Fruit fly (Drosophila melanogaster) whole organism, embryonic: Measurements from ENCODE around the gene CHES-1-like.

Source experiments
- C15 ChIP-seq: fragments of 200-800 bp; sonication (Bioruptor generic); IDR thresholded peaks from 3 replicates; pipeline ENCODE4 v1.3.6; 2022; ENCODE audit warnings: missing biosample characterization, missing genetic modification characterization
- CG10462 ChIP-seq: fragments of 200-800 bp; sonication (Bioruptor generic); optimal IDR thresholded peaks from 2 replicates; lab custom pipeline; 2016; ENCODE audit warnings: missing biosample characterization, missing genetic modification characterization
- CG10565 ChIP-seq: fragments of 200-800 bp; sonication (Bioruptor generic); optimal IDR thresholded peaks from 3 replicates; lab custom pipeline; 2016; ENCODE audit warnings: missing biosample characterization, mild to moderate bottlenecking, missing genetic modification characterization
- CG10959 ChIP-seq: fragments of 200-800 bp; sonication (Bioruptor generic); IDR thresholded peaks from 2 replicates; pipeline ENCODE4 v1.3.6; 2022; ENCODE audit warnings: missing biosample characterization, missing genetic modification characterization
- CG12104 ChIP-seq: fragments of 200-800 bp; sonication (Bioruptor generic); optimal IDR thresholded peaks from 3 replicates; lab custom pipeline; 2016; ENCODE audit warnings: missing biosample characterization, missing genetic modification characterization
- CG12219 ChIP-seq: fragments of 200-800 bp; sonication (Bioruptor generic); optimal IDR thresholded peaks from 3 replicates; lab custom pipeline; 2018; ENCODE audit warnings: missing biosample characterization, mild to moderate bottlenecking, missing genetic modification characterization
- CG14014 ChIP-seq: fragments of 200-800 bp; sonication (Bioruptor generic); IDR thresholded peaks from 2 replicates; pipeline ENCODE4 v1.3.6; 2022; ENCODE audit warnings: missing biosample characterization, missing genetic modification characterization
- CG17829 ChIP-seq: fragments of 200-800 bp; optimal IDR thresholded peaks from 2 replicates; lab custom pipeline; 2019; ENCODE audit warnings: missing biosample characterization, mild to moderate bottlenecking, missing genetic modification characterization, moderate library complexity
- CG18599 ChIP-seq: fragments of 200-800 bp; sonication (Bioruptor generic); optimal IDR thresholded peaks from 3 replicates; lab custom pipeline; 2017; ENCODE audit warnings: missing biosample characterization, missing genetic modification characterization, mild to moderate bottlenecking, moderate library complexity, missing genetic modification reagents
- CG18619 ChIP-seq: fragments of 200-800 bp; sonication (Bioruptor generic); optimal IDR thresholded peaks from 3 replicates; lab custom pipeline; 2017; ENCODE audit warnings: missing biosample characterization, mild to moderate bottlenecking, missing genetic modification characterization
- CG2129 ChIP-seq: fragments of 200-800 bp; sonication (Bioruptor generic); IDR thresholded peaks from 2 replicates; pipeline ENCODE4 v1.3.6; 2022; ENCODE audit warnings: missing biosample characterization, missing genetic modification characterization; ENCODE audit not compliant: partially characterized antibody
- CG3163 ChIP-seq: fragments of 200-800 bp; sonication (Bioruptor generic); optimal IDR thresholded peaks from 3 replicates; lab custom pipeline; 2016; ENCODE audit warnings: missing biosample characterization, missing genetic modification characterization
- CG3726 ChIP-seq: fragments of 200-800 bp; sonication (Bioruptor generic); IDR thresholded peaks from 3 replicates; pipeline ENCODE4, ENCODE4 v1.3.6; 2022; ENCODE audit warnings: missing biosample characterization, missing genetic modification characterization
- CG3838 ChIP-seq: fragments of 200-800 bp; sonication (Bioruptor generic); optimal IDR thresholded peaks from 3 replicates; lab custom pipeline; 2016; ENCODE audit warnings: missing biosample characterization, missing genetic modification characterization
- CG4282 ChIP-seq: fragments of 200-800 bp; sonication (Bioruptor generic); optimal IDR thresholded peaks from 2 replicates; lab custom pipeline; 2016; ENCODE audit warnings: missing biosample characterization, missing genetic modification characterization
- CG4404 ChIP-seq: fragments of 200-800 bp; sonication (Bioruptor generic); IDR thresholded peaks from 2 replicates; pipeline ENCODE4 v1.3.6; 2022; ENCODE audit warnings: missing biosample characterization, missing genetic modification characterization
- CG6272 ChIP-seq: fragments of 200-800 bp; sonication (Bioruptor generic); IDR thresholded peaks from 2 replicates; pipeline ENCODE4 v1.3.6; 2022; ENCODE audit warnings: missing biosample characterization, missing genetic modification characterization
- CG6689 ChIP-seq: fragments of 200-800 bp; sonication (Bioruptor generic); IDR thresholded peaks from 2 replicates; pipeline ENCODE4 v1.3.6; 2022; ENCODE audit warnings: missing biosample characterization, missing genetic modification characterization
- CG8089 ChIP-seq: fragments of 200-800 bp; sonication (Bioruptor generic); optimal IDR thresholded peaks from 3 replicates; lab custom pipeline; 2016; ENCODE audit warnings: missing biosample characterization, missing genetic modification characterization
- CG8388 ChIP-seq: fragments of 200-800 bp; sonication (Bioruptor generic); optimal IDR thresholded peaks from 2 replicates; lab custom pipeline; 2019; ENCODE audit warnings: missing biosample characterization, mild to moderate bottlenecking, missing genetic modification characterization, moderate library complexity
- CoRest ChIP-seq: fragments of 200-800 bp; sonication (Bioruptor generic); optimal IDR thresholded peaks from 3 replicates; lab custom pipeline; 2018; ENCODE audit warnings: missing biosample characterization, mild to moderate bottlenecking, missing genetic modification characterization, moderate library complexity
- Ets65A ChIP-seq: fragments of 200-800 bp; sonication (Bioruptor generic); peaks from one replicate; lab custom pipeline; 2016; ENCODE audit warnings: missing biosample characterization, missing genetic modification characterization
- Kr ChIP-seq: fragments of 200-800 bp; sonication (Bioruptor generic); optimal IDR thresholded peaks from 2 replicates; lab custom pipeline; 2017; ENCODE audit warnings: missing biosample characterization, mild to moderate bottlenecking, missing genetic modification characterization
- Lhr ChIP-seq: fragments of 200-800 bp; sonication (Bioruptor generic); optimal IDR thresholded peaks from 3 replicates; lab custom pipeline; 2017; ENCODE audit warnings: mild to moderate bottlenecking, missing biosample characterization, missing genetic modification reagents, missing genetic modification characterization
- MTF-1 ChIP-seq: fragments of 200-800 bp; sonication (Bioruptor generic); optimal IDR thresholded peaks from 2 replicates; lab custom pipeline; 2018; ENCODE audit warnings: missing biosample characterization, mild to moderate bottlenecking, missing genetic modification characterization, borderline replicate concordance
- Meics ChIP-seq: fragments of 200-800 bp; sonication (Bioruptor generic); optimal IDR thresholded peaks from 2 replicates; lab custom pipeline; 2017; ENCODE audit warnings: missing biosample characterization, mild to moderate bottlenecking, missing genetic modification characterization
- Myb ChIP-seq: fragments of 200-800 bp; sonication (Bioruptor generic); optimal IDR thresholded peaks from 2 replicates; lab custom pipeline; 2016; ENCODE audit warnings: missing biosample characterization, missing genetic modification characterization
- NFAT ChIP-seq: fragments of 200-800 bp; sonication (Bioruptor generic); IDR thresholded peaks from 2 replicates; pipeline ENCODE4 v1.3.6; 2022; ENCODE audit warnings: missing biosample characterization, missing genetic modification characterization
- Rfx ChIP-seq: fragments of 200-800 bp; sonication (Bioruptor generic); IDR thresholded peaks from 2 replicates; pipeline ENCODE4 v1.3.6; 2022; ENCODE audit warnings: missing biosample characterization, missing genetic modification characterization
- bab2 ChIP-seq: fragments of 200-800 bp; sonication (Bioruptor generic); optimal IDR thresholded peaks from 2 replicates; lab custom pipeline; 2016; ENCODE audit warnings: missing biosample characterization, missing genetic modification characterization
- crol ChIP-seq: fragments of 200-800 bp; sonication (Bioruptor generic); IDR thresholded peaks from 2 replicates; pipeline ENCODE4 v1.3.6; 2022; ENCODE audit warnings: missing biosample characterization, missing genetic modification characterization
- crp ChIP-seq, 2 experiments: fragments of 200-800 bp; sonication (Bioruptor generic); optimal IDR thresholded peaks; 2 replicates in 1 of 2; 3 replicates in 1 of 2; lab custom pipeline; 2017; ENCODE audit warnings: missing biosample characterization in 2 of 2, missing genetic modification characterization in 2 of 2, mild to moderate bottlenecking in 1 of 2, moderate library complexity in 1 of 2
- exex ChIP-seq: fragments of 200-800 bp; sonication (Bioruptor generic); optimal IDR thresholded peaks from 4 replicates; lab custom pipeline; 2018; ENCODE audit warnings: missing biosample characterization, mild to moderate bottlenecking, missing genetic modification characterization, moderate library complexity
- gce ChIP-seq: fragments of 200-800 bp; sonication (Bioruptor generic); IDR thresholded peaks from 3 replicates; pipeline ENCODE4 v1.3.6; 2022; ENCODE audit warnings: missing biosample characterization, missing genetic modification characterization
- gem ChIP-seq: fragments of 200-800 bp; sonication (Bioruptor generic); optimal IDR thresholded peaks from 2 replicates; lab custom pipeline; 2019; ENCODE audit warnings: missing biosample characterization, mild to moderate bottlenecking, missing genetic modification characterization, moderate library complexity
- kah ChIP-seq: fragments of 200-800 bp; sonication (Bioruptor generic); optimal IDR thresholded peaks from 2 replicates; lab custom pipeline; 2018; ENCODE audit warnings: missing biosample characterization, mild to moderate bottlenecking, missing genetic modification characterization
- odd ChIP-seq: fragments of 200-800 bp; sonication (Bioruptor generic); optimal IDR thresholded peaks from 2 replicates; lab custom pipeline; 2017; ENCODE audit warnings: missing biosample characterization, mild to moderate bottlenecking, missing genetic modification characterization
- slbo ChIP-seq: fragments of 200-800 bp; sonication (Bioruptor generic); IDR thresholded peaks from 2 replicates; pipeline ENCODE4 v1.3.6; 2022; ENCODE audit warnings: missing biosample characterization, missing genetic modification characterization
- so ChIP-seq: fragments of 200-800 bp; sonication (Bioruptor generic); IDR thresholded peaks from 3 replicates; pipeline ENCODE4 v1.3.6; 2022; ENCODE audit warnings: missing biosample characterization, missing genetic modification characterization
- sug ChIP-seq: fragments of 200-800 bp; optimal IDR thresholded peaks from 2 replicates; lab custom pipeline; 2019; ENCODE audit warnings: missing biosample characterization, mild to moderate bottlenecking, missing genetic modification characterization, moderate library complexity
- tgo ChIP-seq: fragments of 200-800 bp; sonication (Bioruptor generic); IDR thresholded peaks from 3 replicates; pipeline ENCODE4 v1.3.6; 2022; ENCODE audit warnings: missing biosample characterization, missing genetic modification characterization
- toy ChIP-seq: fragments of 200-800 bp; sonication (Bioruptor generic); IDR thresholded peaks from 2 replicates; pipeline ENCODE4 v1.3.6; 2022; ENCODE audit warnings: missing biosample characterization, missing genetic modification characterization
- tup ChIP-seq: fragments of 200-800 bp; sonication (Bioruptor generic); optimal IDR thresholded peaks from 2 replicates; lab custom pipeline; 2016; ENCODE audit warnings: missing biosample characterization, mild to moderate bottlenecking, missing genetic modification characterization, moderate library complexity
- twi ChIP-seq: fragments of 200-800 bp; optimal IDR thresholded peaks from 2 replicates; lab custom pipeline; 2019; ENCODE audit warnings: missing biosample characterization, mild to moderate bottlenecking, missing genetic modification characterization, moderate library complexity
- wdn ChIP-seq: fragments of 200-800 bp; sonication (Bioruptor generic); IDR thresholded peaks from 2 replicates; pipeline ENCODE4 v1.3.6; 2022; ENCODE audit warnings: missing biosample characterization, missing genetic modification characterization

CHES-1-like gene

DNA sequence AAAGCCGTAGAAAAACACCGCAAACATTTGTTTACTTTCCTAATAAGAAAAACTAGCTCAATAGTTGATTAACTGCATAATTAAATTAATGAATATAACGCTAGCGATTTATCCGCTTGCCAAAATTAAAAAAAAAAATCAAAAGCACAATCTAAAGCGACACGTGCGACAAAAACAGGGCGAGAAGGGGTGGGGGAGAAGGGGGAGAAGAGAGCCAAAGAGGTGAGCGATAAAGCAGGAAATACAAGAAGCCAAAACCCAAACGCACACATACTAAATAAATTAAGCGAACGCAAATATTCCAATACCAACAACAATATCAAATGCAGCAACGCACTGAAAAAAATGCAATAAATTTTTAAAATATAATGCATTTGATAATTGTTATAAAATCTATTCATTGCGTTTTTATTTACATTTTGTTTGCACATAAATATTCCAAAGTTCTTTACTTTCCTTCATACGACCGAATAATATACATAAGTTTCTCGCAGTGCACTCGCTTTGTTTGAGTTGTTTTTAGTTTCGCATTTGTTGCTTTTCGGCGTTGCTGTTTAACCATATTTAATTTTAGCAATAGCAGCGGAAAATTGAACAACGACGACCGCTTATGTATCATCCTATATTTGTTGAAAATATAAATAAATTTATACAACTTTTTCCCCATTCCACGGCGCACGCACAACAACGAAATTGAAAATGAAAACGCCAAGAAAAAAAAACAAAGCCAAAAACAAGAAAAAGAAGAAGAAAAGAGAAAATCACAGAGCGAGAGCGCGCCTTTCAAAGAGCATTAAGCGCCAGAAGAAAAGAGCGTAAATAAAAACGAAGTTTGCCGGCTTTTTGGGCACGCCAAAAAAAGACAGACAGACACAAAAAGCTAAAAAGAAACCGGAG, 10.9 kb downstream of the CHES-1-like start (continued):
- TF ChIP-seq sug: peak; percentile 90
- TF ChIP-seq Meics: peak; percentile 97
- peak; percentile 96 for TF ChIP-seq CG14014 (GFP tag; lab: Robert Waterston, UW)
- peak; percentile 97 for TF ChIP-seq slbo
- peak; percentile 96 for TF ChIP-seq CG17829 (tag; lab: Kevin White, UChicago)
- TF ChIP-seq so (GFP tag; lab: Robert Waterston, UW): peak; percentile 96
- TF ChIP-seq Lhr (GFP tag; lab: Kevin White, UChicago): peak; percentile 84
- peak; percentile 96 for TF ChIP-seq CG18619
- TF ChIP-seq wdn (GFP tag; lab: Robert Waterston, UW): peak; percentile 90

DNA sequence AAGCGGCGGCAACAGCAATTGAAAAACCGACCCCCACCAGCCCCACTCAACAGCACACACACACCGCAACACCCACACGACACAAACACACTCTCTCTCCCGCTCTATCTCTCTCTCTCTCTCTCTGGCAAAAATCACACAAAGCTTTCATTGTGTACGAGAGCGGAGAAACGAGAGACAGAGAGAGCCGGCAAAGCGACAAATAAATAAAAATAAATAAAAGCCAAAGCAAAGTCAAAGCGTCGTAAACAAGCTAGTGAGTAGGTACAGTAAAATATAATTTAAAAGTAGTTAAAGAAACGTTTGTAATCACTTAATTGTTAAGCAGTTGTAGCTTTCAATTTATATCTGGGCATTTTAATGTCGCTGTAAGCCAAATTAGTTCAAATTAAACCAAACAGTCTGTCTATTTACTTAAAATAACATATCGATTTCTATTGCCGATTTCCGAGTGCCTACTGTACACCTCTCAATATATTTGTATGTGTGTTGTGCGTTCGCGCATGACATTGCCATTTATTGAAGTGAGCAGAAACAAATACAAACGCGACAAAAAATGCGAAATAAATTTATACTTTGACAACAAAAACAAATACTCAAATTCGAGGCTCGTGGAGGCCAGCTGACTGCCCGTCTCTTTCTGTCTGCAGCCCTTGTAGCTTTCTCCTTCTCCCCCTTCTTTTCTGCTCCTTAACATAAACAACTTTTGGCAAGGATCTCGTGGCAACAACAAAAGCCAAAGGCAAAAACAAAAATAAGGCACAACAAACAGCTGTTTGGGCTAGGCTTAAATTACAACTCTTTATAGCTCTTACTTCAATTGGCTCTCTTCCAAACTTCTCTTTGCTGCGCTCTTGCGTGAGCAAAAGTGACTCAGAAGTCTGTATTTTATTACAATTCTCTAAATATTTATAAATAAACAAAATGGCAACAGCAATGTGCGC, 12.2 kb downstream of the CHES-1-like start:
- TF ChIP-seq CG10565 (no peak), odd (peak; percentile 86), NFAT (GFP tag; lab: Robert Waterston, UW) (peak; percentile 80), crol (GFP tag; lab: Robert Waterston, UW) (peak; percentile 62), CG3726 (GFP tag; lab: Robert Waterston, UW) (0 out of 3 replicates have a peak, but pooled peaks have one; percentile 64), toy (GFP tag; lab: Robert Waterston, UW) (peak; percentile 52; the same call in 1 of the 2 replicates), CG4282 (GFP tag; lab: Kevin White, UChicago) (peak; percentile 42), C15 (GFP tag; lab: Robert Waterston, UW) (peak; percentile 84; the same call in 2 of the 3 replicates), CG10462 (GFP tag; lab: Kevin White, UChicago) (peak; percentile 62), gce (GFP tag; lab: Robert Waterston, UW) (peak; percentile 79; the same call in 2 of the 3 replicates), CG4404 (GFP tag; lab: Robert Waterston, UW) (peak; percentile 67), tgo (peak; percentile 92), CG6689 (peak; percentile 80), Myb (GFP tag; lab: Kevin White, UChicago) (peak; percentile 71), tup (GFP tag; lab: Kevin White, UChicago) (peak; percentile 79), CG8388 (GFP tag; lab: Kevin White, UChicago) (peak; percentile 62), kah (GFP tag; lab: Kevin White, UChicago) (peak; percentile 71), Rfx (GFP tag; lab: Robert Waterston, UW) (peak; percentile 96), CG6272 (peak; percentile 74), MTF-1 (GFP tag; lab: Kevin White, UChicago) (peak; percentile 79), twi (tag; lab: Kevin White, UChicago) (peak; percentile 70), CG8089 (GFP tag; lab: Kevin White, UChicago) (peak; percentile 27), CG12104 (GFP tag; lab: Kevin White, UChicago) (peak; percentile 80), CG10959 (GFP tag; lab: Robert Waterston, UW) (0 out of 2 replicates have a peak, but pooled peaks have one; percentile 25), gem (tag; lab: Kevin White, UChicago) (peak; percentile 94), exex (tag; lab: Kevin White, UChicago) (peak; percentile 86), crp (GFP tag; optimal IDR thresholded peaks at IDR 0.05; lab: Kevin White, UChicago) (peak in 1 of 2 experiments; percentile 49), CG2129 (GFP tag; lab: Robert Waterston, UW) (no peak), Kr (GFP tag; lab: Kevin White, UChicago) (no peak), Ets65A (peak; percentile 95), CoRest (tag; lab: Kevin White, UChicago) (peak; percentile 92), CG18619 (peak; percentile 92), CG3163 (GFP tag; lab: Kevin White, UChicago) (peak; percentile 90), bab2 (GFP tag; lab: Kevin White, UChicago) (peak; percentile 88), CG3838 (GFP tag; lab: Kevin White, UChicago) (peak; percentile 85), CG18599 (GFP tag; lab: Kevin White, UChicago) (peak; percentile 98), CG12219 (GFP tag; lab: Kevin White, UChicago) (peak; percentile 88)
